Fruit fly (Drosophila melanogaster): ENCODE results near the gene agt.

The agt gene

dm6 chr3R:6627800-6628199 is 32.1 kb downstream of the agt start, which contains the start of gene sowi:
Gene sowi, minus strand, starts transcription at chr3R:6627900.
- TF ChIP-seq CG8478 (optimal IDR thresholded peaks at IDR 0.05) (no peak), CTCF (optimal IDR thresholded peaks at IDR 0.05) (no peak)

dm6 chr3R:6608814-6609213 is 51.1 kb downstream of the agt start, which contains the start of gene glob2:
Gene glob2, minus strand, starts transcription at chr3R:6608914.
- TF ChIP-seq CTCF (optimal IDR thresholded peaks at IDR 0.05) (no peak), CG8478 (optimal IDR thresholded peaks at IDR 0.05) (no peak)

Measured in S2 (cell line).